Fruit fly (Drosophila melanogaster): ENCODE results near the gene CG5151.

The CG5151 gene

dm6 chr3L:16113607-16114337 lies 50.7 kb downstream of the CG5151 start (continued):
- TF ChIP-seq CG2678 (tag; optimal IDR thresholded peaks at IDR 0.05) (no peak), slbo (GFP tag; IDR thresholded peaks at IDR 0.05) (peak; percentile 86), disco-r (GFP tag; optimal IDR thresholded peaks at IDR 0.05) (peak; percentile 69), sr (GFP tag; IDR thresholded peaks at IDR 0.05) (peak; percentile 26; the same call in 1 of the 3 replicates), ttk (GFP tag; IDR thresholded peaks at IDR 0.05) (peak; percentile 63), Kr (GFP tag; optimal IDR thresholded peaks at IDR 0.05) (no peak), luna (GFP tag; optimal IDR thresholded peaks at IDR 0.05) (peak; percentile 79), Myb (GFP tag; optimal IDR thresholded peaks at IDR 0.05) (peak; percentile 33), ato (GFP tag; IDR thresholded peaks at IDR 0.05; ENCODE audit: partially characterized antibody) (peak; percentile 50; the same call in 1 of the 2 replicates), wdn (GFP tag; IDR thresholded peaks at IDR 0.05) (no peak), CG10267 (tag; optimal IDR thresholded peaks at IDR 0.05) (peak; percentile 82), CG18476 (GFP tag; optimal IDR thresholded peaks at IDR 0.05) (peak; percentile 72), CG11456 (GFP tag; IDR thresholded peaks at IDR 0.05) (peak; percentile 83), grn (GFP tag; optimal IDR thresholded peaks at IDR 0.05) (no peak), fru (optimal IDR thresholded peaks at IDR 0.05) (no peak), run (tag; optimal IDR thresholded peaks at IDR 0.05) (peak; percentile 51), Ravus (GFP tag; IDR thresholded peaks at IDR 0.05) (no peak; the same call in 1 of the 2 replicates), zfh2 (GFP tag; optimal IDR thresholded peaks at IDR 0.05) (peak; percentile 92), CG15601 (tag; optimal IDR thresholded peaks at IDR 0.05) (peak; percentile 70)

dm6 chr3L:16113003-16113606 lies 51.4 kb downstream of the CG5151 start, which contains the start of gene Taf4:
TSS of gene Taf4 (plus strand) at chr3L:16113212.
- TF ChIP-seq CG2889 (GFP tag; IDR thresholded peaks at IDR 0.05) (0 out of 3 replicates have a peak, but pooled peaks have one; percentile 56), Poxn (GFP tag; IDR thresholded peaks at IDR 0.05) (no peak), CG12299 (tag; optimal IDR thresholded peaks at IDR 0.05) (peak; percentile 86), amos (GFP tag; IDR thresholded peaks at IDR 0.05; ENCODE audit: partially characterized antibody) (peak; percentile 36; the same call in 1 of the 2 replicates), CG4404 (GFP tag; IDR thresholded peaks at IDR 0.05) (no peak; the same call in 1 of the 2 replicates), CG17361 (GFP tag; IDR thresholded peaks at IDR 0.05) (no peak), CG30403 (GFP tag; optimal IDR thresholded peaks at IDR 0.05) (no peak), Myb (GFP tag; optimal IDR thresholded peaks at IDR 0.05) (peak; percentile 8), CG34224 (GFP tag; IDR thresholded peaks at IDR 0.05; ENCODE audit: partially characterized antibody) (0 out of 3 replicates have a peak, but pooled peaks have one; percentile 6), CG13287 (GFP tag; IDR thresholded peaks at IDR 0.05; ENCODE audit: partially characterized antibody) (no peak), CHES-1-like (GFP tag; optimal IDR thresholded peaks at IDR 0.05) (no peak), CG5953 (GFP tag; IDR thresholded peaks at IDR 0.05) (no peak), cg (GFP tag; optimal IDR thresholded peaks at IDR 0.05) (peak; percentile 91), CG31441 (GFP tag; IDR thresholded peaks at IDR 0.05) (no peak), CG17802 (tag; optimal IDR thresholded peaks at IDR 0.05) (peak; percentile 38), CG7839 (tag; optimal IDR thresholded peaks at IDR 0.05) (no peak), nau (GFP tag; optimal IDR thresholded peaks at IDR 0.05) (no peak), Neu2 (GFP tag; optimal IDR thresholded peaks at IDR 0.05; ENCODE audit: borderline replicate concordance) (peak; percentile 47), CG18764 (GFP tag; optimal IDR thresholded peaks at IDR 0.05) (no peak), CG11504 (tag; optimal IDR thresholded peaks at IDR 0.05) (no peak), HmgZ (tag; optimal IDR thresholded peaks at IDR 0.05) (no peak), NK7.1 (GFP tag; optimal IDR thresholded peaks at IDR 0.05) (no peak), CG11695 (GFP tag; IDR thresholded peaks at IDR 0.05) (peak; percentile 81; the same call in 2 of the 3 replicates), hkb (optimal IDR thresholded peaks at IDR 0.05) (no peak), hkb (GFP tag; IDR thresholded peaks at IDR 0.05) (no peak), Meics (GFP tag; optimal IDR thresholded peaks at IDR 0.05) (no peak), CG14014 (GFP tag; IDR thresholded peaks at IDR 0.05) (no peak), CG1602 (GFP tag; optimal IDR thresholded peaks at IDR 0.05) (no peak), chn (GFP tag; optimal IDR thresholded peaks at IDR 0.05) (no peak), CG9797 (GFP tag; optimal IDR thresholded peaks at IDR 0.05) (peak; percentile 43), CG1603 (tag; optimal IDR thresholded peaks at IDR 0.05) (peak; percentile 33)
